Worm (Caenorhabditis elegans) whole organism, L2 larva: ENCODE data around the gene tbx-2.

Experiments
- F13H6.1 ChIP-seq: sonication (generic microtip); optimal IDR thresholded peaks from 2 replicates; lab custom pipeline; 2016; ENCODE audit warnings: missing genetic modification characterization, missing compliant biosample characterization
- Y55F3AM.14 ChIP-seq: fragments of 200-800 bp; sonication (Bioruptor generic); optimal IDR thresholded peaks from 2 replicates; lab custom pipeline; 2018; ENCODE audit warnings: mild to moderate bottlenecking, missing genetic modification characterization, missing compliant biosample characterization
- alr-1 ChIP-seq: fragments of 150-350 bp; optimal IDR thresholded peaks from 2 replicates; lab custom pipeline; 2014; ENCODE audit warnings: missing biosample characterization, missing genetic modification characterization
- aly-2 ChIP-seq: fragments of 150-350 bp; optimal IDR thresholded peaks from 2 replicates; lab custom pipeline; 2014; ENCODE audit warnings: missing biosample characterization, missing genetic modification characterization
- ama-1 ChIP-seq: fragments of 150-350 bp; optimal IDR thresholded peaks from 2 replicates; lab custom pipeline; 2018; ENCODE audit warnings: inconsistent platforms
- blmp-1 ChIP-seq: sonication (generic microtip); optimal IDR thresholded peaks from 2 replicates; lab custom pipeline; 2017; ENCODE audit warnings: missing genetic modification characterization, mild to moderate bottlenecking, missing compliant biosample characterization, antibody characterized with exemption, moderate library complexity; ENCODE audit not compliant: insufficient read depth
- ceh-16 ChIP-seq: fragments of 150-350 bp; optimal IDR thresholded peaks from 2 replicates; lab custom pipeline; 2014; ENCODE audit warnings: missing biosample characterization, missing genetic modification characterization
- ceh-82 ChIP-seq: fragments of 150-350 bp; optimal IDR thresholded peaks from 2 replicates; lab custom pipeline; 2014; ENCODE audit warnings: missing biosample characterization, missing genetic modification characterization
- crh-2 ChIP-seq: sonication (generic microtip); optimal IDR thresholded peaks from 2 replicates; lab custom pipeline; 2017; ENCODE audit warnings: missing biosample characterization, missing genetic modification characterization
- dmd-4 ChIP-seq: sonication (generic microtip); optimal IDR thresholded peaks from 2 replicates; lab custom pipeline; 2017; ENCODE audit warnings: missing biosample characterization, missing genetic modification characterization
- egl-27 ChIP-seq: sonication (generic microtip); optimal IDR thresholded peaks from 3 replicates; lab custom pipeline; 2017; ENCODE audit warnings: missing biosample characterization, missing genetic modification reagents, missing genetic modification characterization
- elt-3 ChIP-seq: sonication (generic microtip); optimal IDR thresholded peaks from 2 replicates; lab custom pipeline; 2017; ENCODE audit warnings: missing biosample characterization, missing genetic modification characterization
- fos-1 ChIP-seq: fragments of 150-350 bp; optimal IDR thresholded peaks from 2 replicates; lab custom pipeline; 2014; ENCODE audit warnings: missing biosample characterization, missing genetic modification characterization
- lin-39 ChIP-seq: fragments of 150-350 bp; optimal IDR thresholded peaks from 2 replicates; lab custom pipeline; 2014; ENCODE audit warnings: missing biosample characterization, missing genetic modification reagents, missing genetic modification characterization
- lsy-2 ChIP-seq, 2 experiments: fragments of 150-350 bp in 1 of 2; sonication (generic microtip) in 1 of 2; optimal IDR thresholded peaks; 2 replicates each; lab custom pipeline; 2014 to 2017; ENCODE audit warnings: missing biosample characterization in 2 of 2, missing genetic modification characterization in 2 of 2
- mab-5 ChIP-seq: fragments of 150-350 bp; optimal IDR thresholded peaks from 2 replicates; lab custom pipeline; 2014; ENCODE audit warnings: missing biosample characterization, missing genetic modification characterization
- mbf-1 ChIP-seq: sonication (generic microtip); optimal IDR thresholded peaks from 2 replicates; lab custom pipeline; 2017; ENCODE audit warnings: missing biosample characterization, missing genetic modification characterization
- mdl-1 ChIP-seq, 2 experiments: fragments of 150-350 bp in 1 of 2; sonication (generic microtip) in 1 of 2; optimal IDR thresholded peaks; 2 replicates each; lab custom pipeline; 2017; ENCODE audit warnings: missing biosample characterization in 2 of 2, missing genetic modification characterization in 2 of 2
- nhr-10 ChIP-seq: sonication (generic microtip); optimal IDR thresholded peaks from 2 replicates; lab custom pipeline; 2017; ENCODE audit warnings: missing biosample characterization, missing genetic modification characterization
- nhr-11 ChIP-seq: fragments of 150-350 bp; optimal IDR thresholded peaks from 2 replicates; lab custom pipeline; 2014; ENCODE audit warnings: missing biosample characterization, missing genetic modification characterization
- nhr-12 ChIP-seq: fragments of 150-350 bp; optimal IDR thresholded peaks from 2 replicates; lab custom pipeline; 2014; ENCODE audit warnings: missing biosample characterization, missing genetic modification characterization
- nhr-129 ChIP-seq: fragments of 150-350 bp; optimal IDR thresholded peaks from 2 replicates; lab custom pipeline; 2014; ENCODE audit warnings: missing biosample characterization, missing genetic modification characterization
- nhr-21 ChIP-seq: fragments of 150-350 bp; optimal IDR thresholded peaks from 2 replicates; lab custom pipeline; 2014; ENCODE audit warnings: missing biosample characterization, missing genetic modification characterization
- nhr-237 ChIP-seq: fragments of 150-350 bp; optimal IDR thresholded peaks from 2 replicates; lab custom pipeline; 2014; ENCODE audit warnings: missing biosample characterization, missing genetic modification characterization
- nhr-25 ChIP-seq: fragments of 150-350 bp; sonication (generic microtip); optimal IDR thresholded peaks from 3 replicates; lab custom pipeline; 2014; ENCODE audit warnings: missing biosample characterization, missing genetic modification characterization
- nhr-6 ChIP-seq: fragments of 150-350 bp; optimal IDR thresholded peaks from 2 replicates; lab custom pipeline; 2014; ENCODE audit warnings: missing biosample characterization, missing genetic modification characterization
- sem-4 ChIP-seq: fragments of 150-350 bp; optimal IDR thresholded peaks from 2 replicates; lab custom pipeline; 2014; ENCODE audit warnings: missing biosample characterization, missing genetic modification reagents, missing genetic modification characterization
- skn-1 ChIP-seq: sonication (generic microtip); optimal IDR thresholded peaks from 2 replicates; lab custom pipeline; 2017; ENCODE audit warnings: missing biosample characterization, missing genetic modification characterization
- sma-3 ChIP-seq: sonication (generic microtip); optimal IDR thresholded peaks from 2 replicates; lab custom pipeline; 2016; ENCODE audit warnings: missing genetic modification reagents, missing genetic modification characterization, missing compliant biosample characterization
- sma-9 ChIP-seq, 2 experiments: fragments of 150-350 bp in 1 of 2; sonication (generic microtip) in 1 of 2; optimal IDR thresholded peaks; 2 replicates each; lab custom pipeline; 2014 to 2016; ENCODE audit warnings: missing genetic modification characterization in 2 of 2, mild to moderate bottlenecking in 1 of 2, missing biosample characterization in 1 of 2, missing compliant biosample characterization in 1 of 2, missing genetic modification reagents in 1 of 2, moderate library complexity in 1 of 2
- snpc-4 ChIP-seq: fragments of 150-350 bp; optimal IDR thresholded peaks from 2 replicates; lab custom pipeline; 2014; ENCODE audit warnings: missing biosample characterization, missing genetic modification characterization
- unc-55 ChIP-seq: fragments of 150-350 bp; sonication (generic microtip); optimal IDR thresholded peaks from 3 replicates; lab custom pipeline; 2014; ENCODE audit warnings: missing biosample characterization, missing genetic modification reagents, missing genetic modification characterization
- unc-62 ChIP-seq: fragments of 150-350 bp; optimal IDR thresholded peaks from 2 replicates; lab custom pipeline; 2014; ENCODE audit warnings: missing biosample characterization, missing genetic modification reagents, missing genetic modification characterization
- zag-1 ChIP-seq: fragments of 150-350 bp; optimal IDR thresholded peaks from 2 replicates; lab custom pipeline; 2014; ENCODE audit warnings: missing biosample characterization, missing genetic modification characterization
- ztf-1 ChIP-seq: fragments of 200-800 bp; sonication (Bioruptor generic); conservative IDR thresholded peaks from 2 replicates; pipeline ENCODE4 v1.3.6; 2022; ENCODE audit warnings: missing genetic modification characterization, missing compliant biosample characterization
- ztf-4 ChIP-seq: fragments of 150-350 bp; optimal IDR thresholded peaks from 2 replicates; lab custom pipeline; 2014; ENCODE audit warnings: missing biosample characterization, missing genetic modification characterization

Gene tbx-2

ce11 chrIII:5102616-5103015 lies 33.5 kb downstream of the tbx-2 start, which contains the start of gene F54D8.6 (continued):
- TF ChIP-seq ztf-4 = no peak
- no peak for TF ChIP-seq elt-3
- no peak for TF ChIP-seq F13H6.1
- TF ChIP-seq snpc-4 (tag; lab: Kevin White, UChicago) = no peak
- TF ChIP-seq fos-1 (tag; lab: Kevin White, UChicago) = peak; percentile 30

- TF ChIP-seq nhr-12 = no peak
- TF ChIP-seq F13H6.1 = no peak
- no peak for TF ChIP-seq ceh-82 (tag; lab: Kevin White, UChicago)
- no peak for TF ChIP-seq blmp-1
- no peak for TF ChIP-seq lin-39 (tag; lab: Kevin White, UChicago)
- TF ChIP-seq egl-27 (tag; lab: Kevin White, UChicago) = no peak
- no peak for TF ChIP-seq nhr-11
- no peak for TF ChIP-seq ztf-4
- no peak for TF ChIP-seq Y55F3AM.14 (GFP tag; lab: Kevin White, UChicago)
- no peak for TF ChIP-seq lsy-2 (tag; optimal IDR thresholded peaks at IDR 0.05; lab: Kevin White, UChicago)
- no peak for TF ChIP-seq unc-55 (GFP tag; lab: Kevin White, UChicago)
- TF ChIP-seq zag-1 = no peak
- no peak for TF ChIP-seq mab-5 (tag; lab: Kevin White, UChicago)
Observed at ce11 chrIII:5099500-5099899, 36.6 kb downstream of the tbx-2 start.

- TF ChIP-seq ceh-16 (tag; lab: Kevin White, UChicago) (no peak), Y55F3AM.14 (GFP tag; lab: Kevin White, UChicago) (no peak), ceh-82 (tag; lab: Kevin White, UChicago) (no peak), nhr-10 (tag; lab: Kevin White, UChicago) (no peak), skn-1 (tag; lab: Kevin White, UChicago) (no peak), sma-3 (GFP tag; lab: Kevin White, UChicago) (no peak), nhr-129 (tag; lab: Kevin White, UChicago) (no peak), ztf-1 (no peak), nhr-12 (no peak)
Observed at ce11 chrIII:5098740-5099276, 37.3 kb downstream of the tbx-2 start.

ce11 chrIII:5096741-5097140 lies 39.4 kb downstream of the tbx-2 start:
- no peak for TF ChIP-seq elt-3
- peak in 1 of 2 experiments; percentile 1 for TF ChIP-seq lsy-2 (tag; optimal IDR thresholded peaks at IDR 0.05; lab: Kevin White, UChicago)
- no peak for TF ChIP-seq unc-62 (GFP tag; lab: Kevin White, UChicago)
- peak; percentile 94 for TF ChIP-seq sma-9 (GFP tag; optimal IDR thresholded peaks at IDR 0.05; lab: Kevin White, UChicago)
- no peak for TF ChIP-seq sma-9 (tag; optimal IDR thresholded peaks at IDR 0.05; lab: Kevin White, UChicago)
- TF ChIP-seq crh-2 = peak; percentile 5
- TF ChIP-seq mdl-1 (tag; optimal IDR thresholded peaks at IDR 0.05; lab: Kevin White, UChicago) = peak in 1 of 2 experiments; percentile 33
- TF ChIP-seq fos-1 (tag; lab: Kevin White, UChicago) = peak; percentile 17
- peak; percentile 82 for TF ChIP-seq nhr-21
- peak; percentile 46 for TF ChIP-seq blmp-1

ce11 chrIII:5094506-5094905 lies 41.6 kb downstream of the tbx-2 start, which contains the start of gene F54D8.10:
TSS of gene F54D8.10 (plus strand) at chrIII:5094806.
- TF ChIP-seq nhr-237 (tag; lab: Kevin White, UChicago) (no peak), F13H6.1 (no peak), ztf-1 (no peak), sma-9 (GFP tag; optimal IDR thresholded peaks at IDR 0.05; lab: Kevin White, UChicago) (no peak), sma-9 (tag; optimal IDR thresholded peaks at IDR 0.05; lab: Kevin White, UChicago) (no peak), skn-1 (tag; lab: Kevin White, UChicago) (no peak), nhr-10 (tag; lab: Kevin White, UChicago) (no peak), lin-39 (tag; lab: Kevin White, UChicago) (no peak), mbf-1 (tag; lab: Kevin White, UChicago) (no peak), crh-2 (no peak), nhr-25 (tag; lab: Kevin White, UChicago) (no peak), dmd-4 (no peak), ama-1 (lab: Kevin White, UChicago) (no peak), ztf-4 (no peak), zag-1 (no peak), alr-1 (tag; lab: Kevin White, UChicago) (no peak), aly-2 (tag; lab: Kevin White, UChicago) (no peak), nhr-6 (tag; lab: Kevin White, UChicago) (no peak), lsy-2 (tag; optimal IDR thresholded peaks at IDR 0.05; lab: Kevin White, UChicago) (no peak), nhr-12 (no peak), sem-4 (no peak)
